Worm (Caenorhabditis elegans): ENCODE results near the gene clh-3.

DNA sequence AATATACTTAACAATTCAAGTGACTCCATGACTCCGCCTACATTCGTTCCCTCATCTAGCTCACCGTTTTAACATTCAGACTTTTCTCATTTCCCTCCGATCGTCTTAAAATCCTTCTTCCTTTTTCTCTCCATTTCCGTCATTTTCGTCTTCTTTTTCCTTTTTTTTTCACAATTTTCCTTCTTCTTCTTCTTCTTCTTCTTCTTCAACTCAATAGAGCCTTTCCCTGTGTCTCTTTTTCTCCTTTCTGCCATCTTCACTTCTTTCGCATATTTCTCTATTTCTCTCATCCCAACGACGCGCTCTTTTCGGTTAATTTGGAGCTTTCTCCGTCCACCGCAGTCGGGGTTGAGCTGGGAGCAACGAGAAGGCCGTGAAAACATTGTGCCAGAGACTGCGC, 43.1 kb downstream of the clh-3 start:
- TF ChIP-seq cog-1 (tag; optimal IDR thresholded peaks at IDR 0.05) (no peak), ztf-23 (GFP tag; IDR thresholded peaks at IDR 0.05) (no peak), flt-1 (GFP tag; IDR thresholded peaks at IDR 0.05) (no peak), T22C8.4 (GFP tag; IDR thresholded peaks at IDR 0.05) (no peak), med-1 (GFP tag; optimal IDR thresholded peaks at IDR 0.05; ENCODE audit: insufficient read depth) (no peak), ref-1 (GFP tag; conservative IDR thresholded peaks at IDR 0.05) (no peak), ztf-29 (GFP tag; IDR thresholded peaks at IDR 0.05) (no peak)

All from whole organism, midembryonic.